Worm (Caenorhabditis elegans) whole organism, L4 larva: ENCODE measurements around the gene dsh-2.

ENCODE experiments used
- F37D6.2 ChIP-seq: sonication (generic microtip); optimal IDR thresholded peaks from 2 replicates; lab custom pipeline; 2016; ENCODE audit warnings: mild to moderate bottlenecking, missing genetic modification characterization, missing compliant biosample characterization
- T26A8.4 ChIP-seq: fragments of 200-800 bp; sonication (Bioruptor generic); IDR thresholded peaks from 2 replicates; pipeline ENCODE4 v1.3.6; 2022; ENCODE audit warnings: missing genetic modification characterization, missing compliant biosample characterization
- Y5F2A.4 ChIP-seq: fragments of 200-800 bp; sonication (Bioruptor generic); optimal IDR thresholded peaks from 2 replicates; lab custom pipeline; 2018; ENCODE audit warnings: mild to moderate bottlenecking, missing genetic modification characterization, missing compliant biosample characterization
- aha-1 ChIP-seq: fragments of 150-350 bp; peaks from one replicate; lab custom pipeline; 2014; ENCODE audit warnings: missing biosample characterization, missing genetic modification characterization
- ama-1 ChIP-seq: fragments of 150-350 bp; optimal IDR thresholded peaks from 2 replicates; lab custom pipeline; 2014; ENCODE audit warnings: inconsistent platforms, mixed read lengths
- arid-1 ChIP-seq: fragments of 200-800 bp; sonication (Bioruptor generic); conservative IDR thresholded peaks from 2 replicates; pipeline ENCODE4 v1.3.6; 2022; ENCODE audit warnings: missing genetic modification reagents, missing genetic modification characterization, missing compliant biosample characterization
- ceh-20 ChIP-seq: fragments of 200-800 bp; sonication (Bioruptor generic); IDR thresholded peaks from 2 replicates; pipeline ENCODE4 v1.3.6; 2022; ENCODE audit warnings: missing genetic modification reagents, missing genetic modification characterization, missing compliant biosample characterization
- ceh-28 ChIP-seq: fragments of 150-350 bp; optimal IDR thresholded peaks from 2 replicates; lab custom pipeline; 2014; ENCODE audit warnings: missing biosample characterization, missing genetic modification reagents, missing genetic modification characterization
- daf-16 ChIP-seq, 3 experiments: sonication (generic microtip); optimal IDR thresholded peaks; 2 replicates each; lab custom pipeline; 2016 to 2017; ENCODE audit warnings: missing genetic modification characterization in 3 of 3, missing genetic modification reagents in 3 of 3, mild to moderate bottlenecking in 2 of 3, missing compliant biosample characterization in 2 of 3, missing biosample characterization in 1 of 3, moderate library complexity in 1 of 3
- dmd-6 ChIP-seq: fragments of 200-800 bp; sonication (Bioruptor generic); IDR thresholded peaks from 2 replicates; pipeline ENCODE4 v1.3.6; 2022; ENCODE audit warnings: missing genetic modification reagents, missing genetic modification characterization, missing compliant biosample characterization
- dpl-1 ChIP-seq: fragments of 150-350 bp; optimal IDR thresholded peaks from 2 replicates; lab custom pipeline; 2014; ENCODE audit warnings: missing biosample characterization, missing genetic modification reagents, missing genetic modification characterization
- duxl-1 ChIP-seq: sonication (generic microtip); optimal IDR thresholded peaks from 2 replicates; lab custom pipeline; 2016; ENCODE audit warnings: mild to moderate bottlenecking, missing genetic modification characterization, moderate library complexity, missing compliant biosample characterization; ENCODE audit not compliant: poor library complexity
- dve-1 ChIP-seq: sonication (generic microtip); optimal IDR thresholded peaks from 2 replicates; lab custom pipeline; 2017; ENCODE audit warnings: antibody characterized with exemption, mild to moderate bottlenecking, missing genetic modification characterization, missing compliant biosample characterization; ENCODE audit not compliant: insufficient read depth
- egl-43 ChIP-seq: fragments of 200-800 bp; sonication (Bioruptor generic); IDR thresholded peaks from 2 replicates; pipeline ENCODE4 v1.3.6; 2022; ENCODE audit warnings: missing genetic modification reagents, missing genetic modification characterization, missing compliant biosample characterization
- hlh-11 ChIP-seq: fragments of 200-800 bp; sonication (Bioruptor generic); optimal IDR thresholded peaks from 2 replicates; lab custom pipeline; 2018; ENCODE audit warnings: mild to moderate bottlenecking, missing genetic modification characterization, missing compliant biosample characterization
- hlh-30 ChIP-seq: sonication (generic microtip); optimal IDR thresholded peaks from 2 replicates; lab custom pipeline; 2017; ENCODE audit warnings: antibody characterized with exemption, mild to moderate bottlenecking, missing genetic modification characterization, missing compliant biosample characterization; ENCODE audit not compliant: insufficient read depth
- jun-1 ChIP-seq: fragments of 150-350 bp; optimal IDR thresholded peaks from 2 replicates; lab custom pipeline; 2014; ENCODE audit warnings: missing biosample characterization, missing genetic modification reagents, missing genetic modification characterization
- lin-1 ChIP-seq: fragments of 200-800 bp; sonication (Bioruptor generic); IDR thresholded peaks from 2 replicates; pipeline ENCODE4 v1.3.6; 2022; ENCODE audit warnings: missing genetic modification reagents, missing genetic modification characterization, missing compliant biosample characterization
- lin-13 ChIP-seq: fragments of 150-350 bp; optimal IDR thresholded peaks from 2 replicates; lab custom pipeline; 2014; ENCODE audit warnings: missing biosample characterization, missing genetic modification reagents, missing genetic modification characterization
- lin-38 ChIP-seq: fragments of 200-800 bp; sonication (Bioruptor generic); IDR thresholded peaks from 2 replicates; pipeline ENCODE4 v1.3.6; 2022; ENCODE audit warnings: missing genetic modification reagents, missing genetic modification characterization, missing compliant biosample characterization
- lsy-2 ChIP-seq, 2 experiments: fragments of 150-350 bp in 1 of 2; sonication (generic microtip) in 1 of 2; optimal IDR thresholded peaks; 2 replicates each; lab custom pipeline; 2014 to 2017; ENCODE audit warnings: missing biosample characterization in 2 of 2, missing genetic modification characterization in 2 of 2
- mdl-1 ChIP-seq, 2 experiments: fragments of 150-350 bp in 1 of 2; sonication (generic microtip) in 1 of 2; optimal IDR thresholded peaks; 2 replicates each; lab custom pipeline; 2014 to 2017; ENCODE audit warnings: missing biosample characterization in 2 of 2, missing genetic modification characterization in 2 of 2
- mes-2 ChIP-seq: sonication (generic microtip); optimal IDR thresholded peaks from 2 replicates; lab custom pipeline; 2016; ENCODE audit warnings: missing genotype, mild to moderate bottlenecking, missing genetic modification characterization, missing compliant biosample characterization; ENCODE audit not compliant: poor library complexity, severe bottlenecking
- mxl-3 ChIP-seq: fragments of 200-800 bp; sonication (Bioruptor generic); optimal IDR thresholded peaks from 2 replicates; lab custom pipeline; 2018; ENCODE audit warnings: mild to moderate bottlenecking, missing genetic modification characterization, missing compliant biosample characterization
- nhr-102 ChIP-seq: sonication (generic microtip); optimal IDR thresholded peaks from 2 replicates; lab custom pipeline; 2016; ENCODE audit warnings: mild to moderate bottlenecking, missing genetic modification characterization, moderate library complexity, missing compliant biosample characterization
- nhr-111 ChIP-seq: fragments of 200-800 bp; sonication (Bioruptor generic); optimal IDR thresholded peaks from 2 replicates; lab custom pipeline; 2018; ENCODE audit warnings: mild to moderate bottlenecking, missing genetic modification characterization, missing compliant biosample characterization
- nhr-28 ChIP-seq: fragments of 150-350 bp; optimal IDR thresholded peaks from 2 replicates; lab custom pipeline; 2014; ENCODE audit warnings: missing biosample characterization, missing genetic modification characterization
- nhr-41 ChIP-seq: fragments of 200-800 bp; sonication (Bioruptor generic); IDR thresholded peaks from 2 replicates; pipeline ENCODE4 v1.3.6; 2022; ENCODE audit warnings: missing genetic modification reagents, missing genetic modification characterization, missing compliant biosample characterization
- nhr-6 ChIP-seq: fragments of 150-350 bp; optimal IDR thresholded peaks from 2 replicates; lab custom pipeline; 2014; ENCODE audit warnings: missing biosample characterization, missing genetic modification characterization
- pha-4 ChIP-seq, 2 experiments: fragments of 150-350 bp in 1 of 2; fragments of 200-800 bp in 1 of 2; sonication (Bioruptor generic) in 1 of 2; IDR thresholded peaks in 1 of 2; optimal IDR thresholded peaks in 1 of 2; 2 replicates each; pipeline versions ENCODE4 v1.3.6 to Lab custom; 2014 to 2022; ENCODE audit warnings: missing genetic modification characterization in 2 of 2, missing genetic modification reagents in 2 of 2, missing biosample characterization in 1 of 2, missing compliant biosample characterization in 1 of 2
- php-3 ChIP-seq: fragments of 200-800 bp; sonication (Bioruptor generic); IDR thresholded peaks from 2 replicates; pipeline ENCODE4 v1.3.6; 2022; ENCODE audit warnings: missing genetic modification reagents, missing genetic modification characterization, missing compliant biosample characterization
- rbr-2 ChIP-seq: sonication (generic microtip); optimal IDR thresholded peaks from 2 replicates; lab custom pipeline; 2016; ENCODE audit warnings: missing genotype, missing genetic modification characterization, missing compliant biosample characterization
- spr-3 ChIP-seq: fragments of 200-800 bp; sonication (Bioruptor generic); optimal IDR thresholded peaks from 2 replicates; lab custom pipeline; 2018; ENCODE audit warnings: mild to moderate bottlenecking, missing genetic modification characterization, missing compliant biosample characterization
- tag-97 ChIP-seq: fragments of 200-800 bp; sonication (Bioruptor generic); IDR thresholded peaks from 2 replicates; pipeline ENCODE4 v1.3.6; 2022; ENCODE audit warnings: missing genetic modification characterization, missing compliant biosample characterization
- unc-130 ChIP-seq: sonication (generic microtip); optimal IDR thresholded peaks from 2 replicates; lab custom pipeline; 2016; ENCODE audit warnings: missing genetic modification reagents, missing genetic modification characterization, missing compliant biosample characterization
- unc-62 ChIP-seq, 3 experiments: fragments of 150-350 bp in 1 of 3; sonication (generic microtip); optimal IDR thresholded peaks in 2 of 3; peaks in 1 of 3; 1 replicate in 1 of 3; 2 replicates in 2 of 3; lab custom pipeline; 2014 to 2017; ENCODE audit warnings: missing biosample characterization in 3 of 3, missing genetic modification characterization in 3 of 3, missing genetic modification reagents in 3 of 3, missing genotype in 1 of 3

dsh-2 gene

DNA sequence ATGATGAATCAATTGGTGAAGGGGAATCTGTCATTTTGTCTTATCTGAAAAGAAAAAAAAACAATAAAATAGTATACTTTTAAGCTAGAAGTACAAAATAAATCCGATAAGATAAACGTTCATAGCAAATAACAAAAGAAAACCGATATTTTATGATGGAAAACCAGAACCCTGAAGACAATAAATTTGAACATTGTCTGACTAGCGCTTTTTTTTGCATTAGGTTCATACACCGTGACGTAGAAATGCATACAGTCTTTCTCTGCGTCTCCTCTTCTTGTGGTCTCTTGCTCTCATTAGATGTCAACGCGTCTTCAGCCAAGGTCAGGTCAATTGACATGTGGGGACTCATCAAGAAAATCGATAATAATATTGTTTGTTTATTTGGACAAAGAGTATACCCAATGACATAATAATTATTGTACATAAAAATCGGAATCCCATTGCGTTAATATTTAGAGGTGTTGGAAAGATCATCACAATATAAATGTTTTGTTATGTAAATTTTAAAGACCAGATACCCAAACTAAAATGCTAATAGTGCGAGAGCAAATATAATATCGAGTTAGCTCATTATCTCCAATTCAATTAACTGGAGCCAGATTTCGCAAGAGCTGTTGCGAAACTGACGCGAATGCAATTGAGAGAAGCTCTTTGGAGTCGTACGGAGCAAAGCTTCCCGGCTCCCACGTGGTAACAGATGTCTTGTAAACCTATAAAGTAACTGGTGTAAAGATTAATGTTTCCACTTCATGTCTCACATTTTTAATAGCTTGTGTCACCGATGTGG is at the start of gene dsh-2:
dsh-2 (minus strand) TSS at position 51 of the 790 bp plus-strand sequence.
- TF ChIP-seq nhr-41 (GFP tag; lab: Robert Waterston, UW) (peak; percentile 27; the same call in 1 of the 2 replicates), mxl-3 (GFP tag; lab: Kevin White, UChicago) (peak; percentile 64), dpl-1 (GFP tag; lab: Kevin White, UChicago) (peak; percentile 77), mdl-1 (tag; optimal IDR thresholded peaks at IDR 0.05; lab: Kevin White, UChicago) (peak in 1 of 2 experiments; percentile 30), hlh-11 (peak; percentile 55), nhr-111 (no peak), jun-1 (tag; lab: Kevin White, UChicago) (no peak), pha-4 (GFP tag; IDR thresholded peaks at IDR 0.05; lab: Robert Waterston, UW) (no peak), pha-4 (tag; optimal IDR thresholded peaks at IDR 0.05; lab: Kevin White, UChicago) (peak; percentile 43), aha-1 (tag; lab: Kevin White, UChicago) (peak; percentile 27), nhr-6 (tag; lab: Kevin White, UChicago) (peak; percentile 57), mes-2 (peak; percentile 85), ceh-28 (peak; percentile 25), php-3 (GFP tag; lab: Robert Waterston, UW) (no peak), lin-38 (peak; percentile 55), nhr-28 (peak; percentile 42), duxl-1 (tag; lab: Kevin White, UChicago) (peak; percentile 45), lin-13 (GFP tag; lab: Kevin White, UChicago) (peak; percentile 34), nhr-102 (tag; lab: Kevin White, UChicago) (no peak), unc-62 (GFP tag; optimal IDR thresholded peaks at IDR 0.05 in 1 of 2; lab: Kevin White, UChicago) (peak in 1 of 2 experiments; percentile 92), unc-62 (tag; optimal IDR thresholded peaks at IDR 0.05; lab: Kevin White, UChicago) (no peak), lsy-2 (tag; optimal IDR thresholded peaks at IDR 0.05; lab: Kevin White, UChicago) (peak in 1 of 2 experiments; percentile 73), daf-16 (GFP tag; optimal IDR thresholded peaks at IDR 0.05; lab: Kevin White, UChicago) (no peak), daf-16 (tag; optimal IDR thresholded peaks at IDR 0.05; lab: Kevin White, UChicago) (peak; percentile 50), F37D6.2 (tag; lab: Kevin White, UChicago) (no peak), unc-130 (GFP tag; lab: Kevin White, UChicago) (peak; percentile 27), rbr-2 (tag; lab: Kevin White, UChicago) (peak; percentile 26), hlh-30 (tag; lab: Kevin White, UChicago) (peak; percentile 84), T26A8.4 (GFP tag; lab: Robert Waterston, UW) (no peak), dmd-6 (GFP tag; lab: Robert Waterston, UW) (peak; percentile 13; the same call in 1 of the 2 replicates), dve-1 (tag; lab: Kevin White, UChicago) (peak; percentile 70)

DNA sequence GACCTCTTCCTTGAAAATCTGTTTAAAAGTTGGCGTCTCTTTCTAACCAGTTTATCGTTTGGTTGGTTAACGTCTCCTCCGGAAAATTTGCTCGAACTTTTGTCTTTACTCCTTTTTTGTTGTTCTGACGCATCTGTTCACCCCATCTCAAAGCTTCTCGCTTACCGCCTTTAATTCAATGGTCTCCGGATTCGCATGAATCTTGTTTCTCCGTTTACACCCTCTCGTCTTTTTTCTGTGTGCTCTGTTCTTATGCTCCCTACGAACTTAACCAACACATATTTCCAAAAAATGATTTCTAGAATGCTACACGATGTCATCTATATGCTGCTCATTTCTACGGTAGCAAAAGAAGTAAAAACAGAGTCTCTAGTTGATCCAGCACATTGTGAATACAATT is 49.1 kb upstream of the dsh-2 start, which contains the start of gene lgc-56:
lgc-56 (plus strand) TSS at position 301 of the 400 bp plus-strand sequence.
- no peak for TF ChIP-seq unc-130 (GFP tag; lab: Kevin White, UChicago)
- peak in 1 of 2 experiments; percentile 22 for TF ChIP-seq unc-62 (GFP tag; optimal IDR thresholded peaks at IDR 0.05 in 1 of 2; lab: Kevin White, UChicago)
- TF ChIP-seq unc-62 (tag; optimal IDR thresholded peaks at IDR 0.05; lab: Kevin White, UChicago), result no peak
- no peak for TF ChIP-seq ama-1 (lab: Kevin White, UChicago)
- no peak for TF ChIP-seq hlh-30 (tag; lab: Kevin White, UChicago)
- TF ChIP-seq spr-3, result no peak
- no peak for TF ChIP-seq egl-43 (GFP tag; lab: Robert Waterston, UW)
- TF ChIP-seq lin-1, result no peak

DNA sequence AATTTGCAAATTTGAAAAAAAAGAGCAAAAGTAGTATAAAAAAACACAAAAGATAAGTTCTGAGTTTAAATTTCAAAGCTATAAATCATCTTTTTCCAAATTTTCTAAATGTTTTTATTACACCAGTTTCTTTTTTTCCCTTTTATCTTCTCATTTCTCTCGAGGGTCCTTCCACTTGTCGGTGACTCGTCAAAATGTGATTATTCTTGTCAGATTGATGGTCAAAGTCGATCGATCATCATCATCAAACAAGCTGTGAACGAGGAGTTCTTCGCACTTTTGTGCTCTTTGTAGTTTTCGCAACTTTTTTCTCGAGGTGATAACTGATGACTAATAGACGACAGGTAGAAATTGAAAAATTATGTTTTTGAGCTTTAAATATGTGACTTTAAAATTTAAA is 39.6 kb upstream of the dsh-2 start:
- TF ChIP-seq arid-1, result no peak
- TF ChIP-seq Y5F2A.4, result no peak
- TF ChIP-seq tag-97 (GFP tag; lab: Robert Waterston, UW), result no peak
- TF ChIP-seq ceh-20 (GFP tag; lab: Robert Waterston, UW), result peak; percentile 90; the same call in 1 of the 2 replicates
